Fruit fly (Drosophila melanogaster): ENCODE measurements around the gene CG13023.
A peak's percentile ranks its signal among the peaks of the same experiment; 100 is the strongest.

The CG13023 gene

DNA sequence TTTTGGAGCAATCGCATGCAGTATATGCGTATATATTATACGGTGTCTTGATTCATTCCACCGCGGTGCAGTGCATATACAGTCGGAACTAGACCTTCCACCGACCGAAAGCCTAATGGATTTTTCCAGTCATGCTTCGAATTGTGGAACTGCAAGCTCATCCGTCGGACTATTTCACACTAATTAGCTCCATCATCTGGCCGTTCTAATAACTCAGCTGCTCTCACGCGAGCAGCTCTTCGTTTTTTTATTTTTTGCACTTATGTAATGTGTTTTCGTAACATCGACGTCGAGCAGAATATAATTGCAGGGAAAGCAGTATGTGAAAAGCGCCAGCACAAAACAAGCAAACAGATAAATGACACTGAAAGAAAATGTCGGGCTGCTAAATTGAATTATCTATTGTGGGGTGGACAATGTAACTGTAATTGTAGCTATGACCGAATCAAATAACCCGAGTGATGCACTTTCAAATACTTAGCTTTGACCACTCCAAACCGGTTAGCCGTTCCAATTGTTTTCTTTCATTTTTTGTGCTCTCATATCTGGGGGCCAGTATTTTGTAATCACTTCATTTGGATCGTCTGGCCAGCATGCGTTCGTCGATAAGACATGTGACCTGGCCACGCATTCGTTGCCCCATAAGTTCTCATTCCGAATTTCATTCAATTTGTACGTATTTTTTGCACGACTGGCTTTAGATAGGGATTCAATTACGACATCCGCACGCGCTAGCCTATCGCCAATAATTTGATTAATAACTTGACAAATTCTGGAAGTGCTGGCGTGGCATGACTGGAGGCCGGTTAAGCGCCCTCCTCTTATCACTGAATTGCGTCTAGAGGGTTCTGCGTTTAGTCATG is 30.5 kb upstream of the CG13023 start, which contains the start of gene Cpr73D (continued):
- no peak for TF ChIP-seq Dip3 (GFP tag; optimal IDR thresholded peaks at IDR 0.05)
- no peak for TF ChIP-seq CG13287 (GFP tag; IDR thresholded peaks at IDR 0.05; ENCODE audit: partially characterized antibody)
- TF ChIP-seq nerfin-2 (GFP tag; IDR thresholded peaks at IDR 0.05; ENCODE audit: partially characterized antibody), result no peak
- TF ChIP-seq CG32532 (GFP tag; IDR thresholded peaks at IDR 0.05), result no peak
- no peak for TF ChIP-seq CG12299 (tag; optimal IDR thresholded peaks at IDR 0.05)
- no peak for TF ChIP-seq crp (GFP tag; optimal IDR thresholded peaks at IDR 0.05)
- TF ChIP-seq Neu2 (GFP tag; optimal IDR thresholded peaks at IDR 0.05; ENCODE audit: borderline replicate concordance), result no peak
- peak; percentile 92; the same call in 2 of the 3 replicates for TF ChIP-seq CG2199 (GFP tag; IDR thresholded peaks at IDR 0.05)
- no peak for TF ChIP-seq rib (GFP tag; IDR thresholded peaks at IDR 0.05)
- no peak for TF ChIP-seq CG8089 (GFP tag; optimal IDR thresholded peaks at IDR 0.05)
- TF ChIP-seq sob (GFP tag; IDR thresholded peaks at IDR 0.05), result no peak
- TF ChIP-seq repo (GFP tag; optimal IDR thresholded peaks at IDR 0.05), result no peak
- TF ChIP-seq grn (GFP tag; optimal IDR thresholded peaks at IDR 0.05), result peak; percentile 16
- TF ChIP-seq CG17568 (GFP tag; optimal IDR thresholded peaks at IDR 0.05), result no peak
- no peak for TF ChIP-seq CG11093 (GFP tag; IDR thresholded peaks at IDR 0.05)
- no peak for TF ChIP-seq Dbx (GFP tag; IDR thresholded peaks at IDR 0.05)
- TF ChIP-seq odd (GFP tag; optimal IDR thresholded peaks at IDR 0.05), result no peak
- TF ChIP-seq CG11723 (GFP tag; optimal IDR thresholded peaks at IDR 0.05), result no peak
- no peak for TF ChIP-seq prd (optimal IDR thresholded peaks at IDR 0.05)
- peak; percentile 30; the same call in 1 of the 3 replicates for TF ChIP-seq prd (GFP tag; IDR thresholded peaks at IDR 0.05)
- no peak for TF ChIP-seq CG17612 (GFP tag; IDR thresholded peaks at IDR 0.05)
- no peak for TF ChIP-seq CG12659 (GFP tag; optimal IDR thresholded peaks at IDR 0.05)
- TF ChIP-seq eve (GFP tag; optimal IDR thresholded peaks at IDR 0.05), result peak in 1 of 2 experiments; percentile 70
- TF ChIP-seq Med (GFP tag), result peak; percentile 69
- TF ChIP-seq Pdp1 (GFP tag; optimal IDR thresholded peaks at IDR 0.05), result peak in 1 of 2 experiments; percentile 91
- TF ChIP-seq Hr78 (GFP tag; optimal IDR thresholded peaks at IDR 0.05), result peak in 1 of 2 experiments; percentile 10
- TF ChIP-seq ci (GFP tag; IDR thresholded peaks at IDR 0.05), result 0 out of 3 replicates have a peak, but pooled peaks have one; percentile 36
- TF ChIP-seq Hr39 (optimal IDR thresholded peaks at IDR 0.05), result no peak
- no peak for TF ChIP-seq crc (GFP tag; optimal IDR thresholded peaks at IDR 0.05)
- no peak for TF ChIP-seq grau (tag; optimal IDR thresholded peaks at IDR 0.05)
- no peak for TF ChIP-seq NC2β (GFP tag; optimal IDR thresholded peaks at IDR 0.05)
- TF ChIP-seq croc (GFP tag; conservative IDR thresholded peaks at IDR 0.05), result no peak
- TF ChIP-seq chm (GFP tag; IDR thresholded peaks at IDR 0.05), result 0 out of 2 replicates have a peak, but pooled peaks have one; percentile 15
- no peak for TF ChIP-seq fd96Cb (tag; optimal IDR thresholded peaks at IDR 0.05)
- TF ChIP-seq CG12155 (GFP tag; optimal IDR thresholded peaks at IDR 0.05), result no peak
- TF ChIP-seq p53 (GFP tag; optimal IDR thresholded peaks at IDR 0.05), result no peak
- no peak for TF ChIP-seq CG18619 (GFP tag; optimal IDR thresholded peaks at IDR 0.05)
- TF ChIP-seq CG10959 (GFP tag; IDR thresholded peaks at IDR 0.05), result no peak
- no peak for TF ChIP-seq CG7987 (GFP tag; optimal IDR thresholded peaks at IDR 0.05)
- no peak for TF ChIP-seq CG9797 (GFP tag; optimal IDR thresholded peaks at IDR 0.05)
- no peak for TF ChIP-seq sr (GFP tag; IDR thresholded peaks at IDR 0.05)
- TF ChIP-seq CG3995 (GFP tag; optimal IDR thresholded peaks at IDR 0.05), result no peak
- no peak for TF ChIP-seq CG2678 (tag; optimal IDR thresholded peaks at IDR 0.05)
- no peak for TF ChIP-seq tin (GFP tag; optimal IDR thresholded peaks at IDR 0.05)
- no peak for TF ChIP-seq disco-r (GFP tag; optimal IDR thresholded peaks at IDR 0.05)
- TF ChIP-seq CG8478 (optimal IDR thresholded peaks at IDR 0.05), result no peak
- no peak for TF ChIP-seq CG34376 (GFP tag; optimal IDR thresholded peaks at IDR 0.05)
- no peak for TF ChIP-seq wek (GFP tag; optimal IDR thresholded peaks at IDR 0.05)
- TF ChIP-seq Adf1 (GFP tag; IDR thresholded peaks at IDR 0.05), result 0 out of 2 replicates have a peak, but pooled peaks have one; percentile 4
- TF ChIP-seq bab2 (GFP tag; optimal IDR thresholded peaks at IDR 0.05), result no peak
